Fruit fly (Drosophila melanogaster) whole organism, embryonic: Measurements from ENCODE around the gene Fit2.

Source experiments
- Atf3 ChIP-seq: fragments of 200-800 bp; sonication (Bioruptor generic); optimal IDR thresholded peaks from 3 replicates; lab custom pipeline; 2016; ENCODE audit warnings: missing biosample characterization, missing genetic modification characterization
- Bdp1 ChIP-seq: fragments of 200-800 bp; sonication (Bioruptor generic); optimal IDR thresholded peaks from 3 replicates; lab custom pipeline; 2016; ENCODE audit warnings: missing biosample characterization, missing genetic modification characterization
- Blimp-1 ChIP-seq: fragments of 200-800 bp; sonication (Bioruptor generic); optimal IDR thresholded peaks from 3 replicates; lab custom pipeline; 2018; ENCODE audit warnings: missing biosample characterization, missing genetic modification characterization, mild to moderate bottlenecking, moderate library complexity, missing genetic modification reagents
- CG11723 ChIP-seq: fragments of 200-800 bp; sonication (Bioruptor generic); optimal IDR thresholded peaks from 2 replicates; lab custom pipeline; 2017; ENCODE audit warnings: missing biosample characterization, mild to moderate bottlenecking, missing genetic modification characterization
- CG15269 ChIP-seq: fragments of 200-800 bp; sonication (Bioruptor generic); optimal IDR thresholded peaks from 2 replicates; lab custom pipeline; 2018; ENCODE audit warnings: missing biosample characterization, mild to moderate bottlenecking, missing genetic modification characterization, moderate library complexity
- CG15514 ChIP-seq: fragments of 200-800 bp; sonication (Bioruptor generic); optimal IDR thresholded peaks from 3 replicates; lab custom pipeline; 2017; ENCODE audit warnings: missing biosample characterization, missing genetic modification characterization, mild to moderate bottlenecking, moderate library complexity, missing genetic modification reagents
- CG1647 ChIP-seq: fragments of 200-800 bp; sonication (Bioruptor generic); optimal IDR thresholded peaks from 3 replicates; lab custom pipeline; 2016; ENCODE audit warnings: missing biosample characterization, missing genetic modification characterization
- CG17568 ChIP-seq: fragments of 200-800 bp; sonication (Bioruptor generic); optimal IDR thresholded peaks from 2 replicates; lab custom pipeline; 2018; ENCODE audit warnings: missing biosample characterization, mild to moderate bottlenecking, missing genetic modification characterization, moderate library complexity
- CG17612 ChIP-seq: fragments of 200-800 bp; sonication (Bioruptor generic); IDR thresholded peaks from 2 replicates; pipeline ENCODE4 v1.3.6; 2022; ENCODE audit warnings: missing biosample characterization, missing genetic modification characterization
- CG17802 ChIP-seq: fragments of 200-800 bp; sonication (Bioruptor generic); optimal IDR thresholded peaks from 2 replicates; lab custom pipeline; 2018; ENCODE audit warnings: missing biosample characterization, mild to moderate bottlenecking, missing genetic modification characterization, moderate library complexity
- CG3065 ChIP-seq: fragments of 200-800 bp; sonication (Bioruptor generic); optimal IDR thresholded peaks from 2 replicates; lab custom pipeline; 2016; ENCODE audit warnings: missing biosample characterization, missing genetic modification characterization
- CG32532 ChIP-seq: fragments of 200-800 bp; sonication (Bioruptor generic); IDR thresholded peaks from 2 replicates; pipeline ENCODE4 v1.3.6; 2022; ENCODE audit warnings: missing biosample characterization, missing genetic modification characterization
- CG3407 ChIP-seq: fragments of 200-800 bp; sonication (Bioruptor generic); optimal IDR thresholded peaks from 2 replicates; lab custom pipeline; 2018; ENCODE audit warnings: missing biosample characterization, mild to moderate bottlenecking, missing genetic modification characterization
- CG34422 ChIP-seq: fragments of 200-800 bp; sonication (Bioruptor generic); IDR thresholded peaks from 3 replicates; pipeline ENCODE4 v1.3.6; 2022; ENCODE audit warnings: missing biosample characterization, missing genetic modification characterization
- CG4707 ChIP-seq: fragments of 200-800 bp; sonication (Bioruptor generic); optimal IDR thresholded peaks from 2 replicates; lab custom pipeline; 2018; ENCODE audit warnings: missing biosample characterization, mild to moderate bottlenecking, missing genetic modification characterization, moderate library complexity
- CG5180 ChIP-seq: fragments of 200-800 bp; sonication (Bioruptor generic); optimal IDR thresholded peaks from 3 replicates; lab custom pipeline; 2017; ENCODE audit warnings: missing biosample characterization, missing genetic modification characterization, mild to moderate bottlenecking, moderate library complexity, missing genetic modification reagents
- CG7357 ChIP-seq: fragments of 200-800 bp; sonication (Bioruptor generic); IDR thresholded peaks from 3 replicates; pipeline ENCODE4 v1.3.6; 2022; ENCODE audit warnings: missing biosample characterization, missing genetic modification characterization
- CG7928 ChIP-seq: fragments of 200-800 bp; sonication (Bioruptor generic); optimal IDR thresholded peaks from 2 replicates; lab custom pipeline; 2017; ENCODE audit warnings: missing biosample characterization, mild to moderate bottlenecking, missing genetic modification characterization
- Camta ChIP-seq: fragments of 200-800 bp; sonication (Bioruptor generic); optimal IDR thresholded peaks from 2 replicates; lab custom pipeline; 2016; ENCODE audit warnings: missing biosample characterization, missing genetic modification characterization
- Hey ChIP-seq: fragments of 200-800 bp; sonication (Bioruptor generic); optimal IDR thresholded peaks from 3 replicates; lab custom pipeline; 2018; ENCODE audit warnings: missing biosample characterization, mild to moderate bottlenecking, missing genetic modification characterization
- HmgZ ChIP-seq: fragments of 200-800 bp; sonication (Bioruptor generic); optimal IDR thresholded peaks from 2 replicates; lab custom pipeline; 2018; ENCODE audit warnings: missing biosample characterization, mild to moderate bottlenecking, missing genetic modification characterization
- MBD-R2 ChIP-seq: fragments of 200-800 bp; sonication (Bioruptor generic); IDR thresholded peaks from 2 replicates; pipeline ENCODE4 v1.3.6; 2022; ENCODE audit warnings: missing biosample characterization, missing genetic modification characterization
- Meics ChIP-seq: fragments of 200-800 bp; sonication (Bioruptor generic); optimal IDR thresholded peaks from 2 replicates; lab custom pipeline; 2017; ENCODE audit warnings: missing biosample characterization, mild to moderate bottlenecking, missing genetic modification characterization
- Nf-YB ChIP-seq: fragments of 200-800 bp; sonication (Bioruptor generic); optimal IDR thresholded peaks from 3 replicates; lab custom pipeline; 2019; ENCODE audit warnings: missing biosample characterization, mild to moderate bottlenecking, missing genetic modification characterization, moderate library complexity
- Opbp ChIP-seq: fragments of 200-800 bp; sonication (Bioruptor generic); IDR thresholded peaks from 3 replicates; pipeline ENCODE4 v1.3.6; 2022; ENCODE audit warnings: missing biosample characterization, missing genetic modification characterization; ENCODE audit not compliant: partially characterized antibody
- Sox100B ChIP-seq: fragments of 200-800 bp; sonication (Bioruptor generic); optimal IDR thresholded peaks from 3 replicates; lab custom pipeline; 2018; ENCODE audit warnings: missing biosample characterization, mild to moderate bottlenecking, missing genetic modification characterization
- Taf1 ChIP-seq: fragments of 200-800 bp; sonication (Bioruptor generic); IDR thresholded peaks from 2 replicates; pipeline ENCODE4 v1.3.6; 2022; ENCODE audit warnings: missing biosample characterization, missing genetic modification characterization
- Xrp1 ChIP-seq: fragments of 200-800 bp; sonication (Bioruptor generic); IDR thresholded peaks from 2 replicates; pipeline ENCODE4 v1.3.6; 2022; ENCODE audit warnings: missing biosample characterization, missing genetic modification characterization
- ap ChIP-seq: fragments of 200-800 bp; sonication (Bioruptor generic); IDR thresholded peaks from 2 replicates; pipeline ENCODE4 v1.3.6; 2022; ENCODE audit warnings: missing biosample characterization, missing genetic modification characterization
- ato ChIP-seq: fragments of 200-800 bp; sonication (Bioruptor generic); IDR thresholded peaks from 2 replicates; pipeline ENCODE4 v1.3.6; 2022; ENCODE audit warnings: missing biosample characterization, missing genetic modification characterization; ENCODE audit not compliant: partially characterized antibody
- cg ChIP-seq: fragments of 200-800 bp; sonication (Bioruptor generic); optimal IDR thresholded peaks from 3 replicates; lab custom pipeline; 2019; ENCODE audit warnings: missing biosample characterization, mild to moderate bottlenecking, missing genetic modification characterization, moderate library complexity
- fu2 ChIP-seq: fragments of 200-800 bp; sonication (Bioruptor generic); optimal IDR thresholded peaks from 2 replicates; lab custom pipeline; 2016; ENCODE audit warnings: missing biosample characterization, missing genetic modification characterization
- gcm ChIP-seq: fragments of 200-800 bp; sonication (Bioruptor generic); optimal IDR thresholded peaks from 2 replicates; lab custom pipeline; 2019; ENCODE audit warnings: missing biosample characterization, mild to moderate bottlenecking, missing genetic modification characterization, moderate library complexity
- h ChIP-seq: fragments of >200 bp; optimal IDR thresholded peaks from 2 replicates; lab custom pipeline; 2017
- hth ChIP-seq: fragments of >200 bp; optimal IDR thresholded peaks from 2 replicates; lab custom pipeline; 2017; ENCODE audit warnings: inconsistent platforms
- insv ChIP-seq, 2 experiments: fragments of 200-800 bp; sonication (Bioruptor generic); optimal IDR thresholded peaks; 3 replicates each; lab custom pipeline; 2016 to 2018; ENCODE audit warnings: missing biosample characterization in 2 of 2, missing genetic modification characterization in 2 of 2
- jigr1 ChIP-seq: fragments of 200-800 bp; sonication (Bioruptor generic); IDR thresholded peaks from 3 replicates; pipeline ENCODE4 v1.3.6; 2022; ENCODE audit warnings: missing biosample characterization, missing genetic modification characterization
- jing ChIP-seq: fragments of 200-800 bp; sonication (Bioruptor generic); optimal IDR thresholded peaks from 2 replicates; lab custom pipeline; 2018; ENCODE audit warnings: missing biosample characterization, mild to moderate bottlenecking, missing genetic modification characterization
- lov ChIP-seq, 2 experiments: fragments of 200-800 bp in 1 of 2; fragments of >200 bp in 1 of 2; sonication (Bioruptor generic) in 1 of 2; IDR thresholded peaks in 1 of 2; optimal IDR thresholded peaks in 1 of 2; 2 replicates in 1 of 2; 3 replicates in 1 of 2; pipeline versions ENCODE4 v1.3.6 to Lab custom; 2017 to 2022; ENCODE audit warnings: missing biosample characterization in 1 of 2, missing genetic modification characterization in 1 of 2
- org-1 ChIP-seq: fragments of 200-800 bp; sonication (Bioruptor generic); optimal IDR thresholded peaks from 2 replicates; lab custom pipeline; 2017; ENCODE audit warnings: missing biosample characterization, missing genetic modification characterization
- peb ChIP-seq: fragments of 200-800 bp; sonication (Bioruptor generic); IDR thresholded peaks from 2 replicates; pipeline ENCODE4 v1.3.6; 2022; ENCODE audit warnings: missing biosample characterization, missing genetic modification characterization
- prd ChIP-seq, 3 experiments: fragments of >200 bp in 2 of 3; fragments of 200-800 bp in 1 of 3; sonication (Bioruptor generic) in 1 of 3; optimal IDR thresholded peaks in 2 of 3; IDR thresholded peaks in 1 of 3; 2 replicates in 2 of 3; 3 replicates in 1 of 3; pipeline versions ENCODE4 v1.3.6 to Lab custom; 2017 to 2022; ENCODE audit warnings: missing biosample characterization in 1 of 3, missing genetic modification characterization in 1 of 3
- pros ChIP-seq: fragments of 200-800 bp; sonication (Bioruptor generic); optimal IDR thresholded peaks from 3 replicates; lab custom pipeline; 2019; ENCODE audit warnings: missing biosample characterization, mild to moderate bottlenecking, missing genetic modification characterization, moderate library complexity
- sens-2 ChIP-seq: fragments of 200-800 bp; sonication (Bioruptor generic); IDR thresholded peaks from 2 replicates; pipeline ENCODE4 v1.3.6; 2022; ENCODE audit warnings: missing biosample characterization, missing genetic modification characterization
- slou ChIP-seq: fragments of 200-800 bp; sonication (Bioruptor generic); optimal IDR thresholded peaks from 3 replicates; lab custom pipeline; 2016; ENCODE audit warnings: missing biosample characterization, missing genetic modification characterization
- tll ChIP-seq, 2 experiments: fragments of 200-800 bp in 1 of 2; fragments of >200 bp in 1 of 2; sonication (Bioruptor generic) in 1 of 2; optimal IDR thresholded peaks; 2 replicates each; lab custom pipeline; 2017 to 2019; ENCODE audit warnings: missing biosample characterization in 2 of 2, missing genetic modification characterization in 2 of 2, mild to moderate bottlenecking in 1 of 2, moderate library complexity in 1 of 2
- unpg ChIP-seq: fragments of 200-800 bp; sonication (Bioruptor generic); optimal IDR thresholded peaks from 3 replicates; lab custom pipeline; 2018; ENCODE audit warnings: missing biosample characterization, mild to moderate bottlenecking, missing genetic modification characterization, moderate library complexity

The Fit2 gene

dm6 chr3L:16986062-16987013 is 37.8 kb upstream of the Fit2 start (continued):
- TF ChIP-seq insv (GFP tag; optimal IDR thresholded peaks at IDR 0.05; lab: Kevin White, UChicago), result no peak
- TF ChIP-seq CG7357 (GFP tag; lab: Robert Waterston, UW), result peak; percentile 40; the same call in 1 of the 3 replicates
- no peak for TF ChIP-seq Blimp-1 (GFP tag; lab: Kevin White, UChicago)
- peak; percentile 31 for TF ChIP-seq fu2 (GFP tag; lab: Kevin White, UChicago)
- peak; percentile 63 for TF ChIP-seq CG5180 (GFP tag; lab: Kevin White, UChicago)
- peak; percentile 11 for TF ChIP-seq CG3407
- TF ChIP-seq jigr1 (GFP tag; lab: Robert Waterston, UW), result no peak
- TF ChIP-seq ap (GFP tag; lab: Robert Waterston, UW), result no peak
- TF ChIP-seq Camta, result peak; percentile 31
- TF ChIP-seq cg, result peak; percentile 52
- peak; percentile 14 for TF ChIP-seq CG1647 (GFP tag; lab: Kevin White, UChicago)
- TF ChIP-seq tll (GFP tag; optimal IDR thresholded peaks at IDR 0.05; lab: Kevin White, UChicago), result no peak
- no peak for TF ChIP-seq Opbp (GFP tag; lab: Robert Waterston, UW)
- no peak for TF ChIP-seq CG4707 (GFP tag; lab: Kevin White, UChicago)
- peak; percentile 1 for TF ChIP-seq CG11723 (GFP tag; lab: Kevin White, UChicago)
- peak; percentile 69 for TF ChIP-seq CG15269
- no peak for TF ChIP-seq Atf3 (GFP tag; lab: Kevin White, UChicago)
- TF ChIP-seq CG17802 (tag; lab: Kevin White, UChicago), result peak; percentile 19
- TF ChIP-seq Nf-YB (GFP tag; lab: Kevin White, UChicago), result peak; percentile 35
- no peak for TF ChIP-seq CG17568 (GFP tag; lab: Kevin White, UChicago)
- TF ChIP-seq ato (GFP tag; lab: Robert Waterston, UW), result no peak
- no peak for TF ChIP-seq gcm (GFP tag; lab: Kevin White, UChicago)
- TF ChIP-seq CG34422 (GFP tag; lab: Robert Waterston, UW), result no peak; the same call in 1 of the 3 replicates
- TF ChIP-seq h (lab: Kevin White, UChicago), result no peak
- peak; percentile 7 for TF ChIP-seq HmgZ (tag; lab: Kevin White, UChicago)
- TF ChIP-seq CG3065 (GFP tag; lab: Kevin White, UChicago), result no peak
- no peak for TF ChIP-seq pros (GFP tag; lab: Kevin White, UChicago)
- TF ChIP-seq Taf1 (GFP tag; lab: Robert Waterston, UW), result no peak
- peak; percentile 21; the same call in 1 of the 2 replicates for TF ChIP-seq Xrp1 (GFP tag; lab: Robert Waterston, UW)
- peak; percentile 5 for TF ChIP-seq org-1
- TF ChIP-seq slou (GFP tag; lab: Kevin White, UChicago), result no peak
- TF ChIP-seq MBD-R2, result no peak; the same call in 1 of the 2 replicates
- TF ChIP-seq CG15514 (GFP tag; lab: Kevin White, UChicago), result no peak
- TF ChIP-seq CG32532 (GFP tag; lab: Robert Waterston, UW), result peak; percentile 43
- TF ChIP-seq CG17612 (GFP tag; lab: Robert Waterston, UW), result no peak
- TF ChIP-seq CG7928 (GFP tag; lab: Kevin White, UChicago), result no peak
- TF ChIP-seq unpg (GFP tag; lab: Kevin White, UChicago), result peak; percentile 9
- no peak for TF ChIP-seq hth (lab: Kevin White, UChicago)
- peak; percentile 69 for TF ChIP-seq Meics
- TF ChIP-seq Sox100B (GFP tag; lab: Kevin White, UChicago), result peak; percentile 82
- no peak for TF ChIP-seq lov (optimal IDR thresholded peaks at IDR 0.05; lab: Kevin White, UChicago)
- TF ChIP-seq lov (GFP tag; IDR thresholded peaks at IDR 0.05; lab: Robert Waterston, UW), result no peak
- TF ChIP-seq peb (GFP tag; lab: Robert Waterston, UW), result no peak
- TF ChIP-seq jing, result no peak
- TF ChIP-seq Hey (tag; lab: Kevin White, UChicago), result no peak
- TF ChIP-seq prd (optimal IDR thresholded peaks at IDR 0.05; lab: Kevin White, UChicago), result no peak
- 0 out of 3 replicates have a peak, but pooled peaks have one; percentile 33 for TF ChIP-seq prd (GFP tag; IDR thresholded peaks at IDR 0.05; lab: Robert Waterston, UW)
- no peak for TF ChIP-seq Bdp1 (GFP tag; lab: Kevin White, UChicago)
- TF ChIP-seq sens-2 (GFP tag; lab: Robert Waterston, UW), result no peak
